Worm (Caenorhabditis elegans) whole organism, L4 larva: ENCODE data around the gene F53H2.1.

Experiments
- F10B5.3 ChIP-seq: sonication (generic microtip); optimal IDR thresholded peaks from 2 replicates; lab custom pipeline; 2016; ENCODE audit warnings: mild to moderate bottlenecking, missing genetic modification characterization, missing compliant biosample characterization
- F26F4.8 ChIP-seq: fragments of 200-800 bp; sonication (Bioruptor generic); conservative IDR thresholded peaks from 2 replicates; pipeline ENCODE4 v1.3.6; 2022; ENCODE audit warnings: missing genetic modification characterization, missing compliant biosample characterization
- F44E2.7 ChIP-seq: fragments of 200-800 bp; sonication (Bioruptor generic); IDR thresholded peaks from 2 replicates; pipeline ENCODE4 v2.1.2; 2022; ENCODE audit warnings: missing genetic modification characterization, missing compliant biosample characterization
- F49E8.2 ChIP-seq: sonication (generic microtip); optimal IDR thresholded peaks from 2 replicates; lab custom pipeline; 2016; ENCODE audit warnings: missing compliant biosample characterization, mild to moderate bottlenecking, missing genetic modification characterization, borderline replicate concordance
- T20F7.1 ChIP-seq: fragments of 200-800 bp; sonication (Bioruptor generic); optimal IDR thresholded peaks from 2 replicates; lab custom pipeline; 2018; ENCODE audit warnings: mild to moderate bottlenecking, missing genetic modification characterization, missing compliant biosample characterization
- Y105C5A.15 ChIP-seq: fragments of 200-800 bp; sonication (Bioruptor generic); IDR thresholded peaks from 2 replicates; pipeline ENCODE4 v1.3.6; 2022; ENCODE audit warnings: missing genetic modification characterization, missing compliant biosample characterization
- Y75B8A.6 ChIP-seq: fragments of 200-800 bp; sonication (Bioruptor generic); IDR thresholded peaks from 2 replicates; pipeline ENCODE4 v1.3.6; 2022; ENCODE audit warnings: missing genetic modification reagents, missing genetic modification characterization, missing compliant biosample characterization
- ZK337.2 ChIP-seq: fragments of 200-800 bp; sonication (Bioruptor generic); IDR thresholded peaks from 2 replicates; pipeline ENCODE4 v1.3.6; 2022; ENCODE audit warnings: missing genetic modification reagents, missing genetic modification characterization, missing compliant biosample characterization
- aly-2 ChIP-seq: sonication (generic microtip); optimal IDR thresholded peaks from 2 replicates; lab custom pipeline; 2018; ENCODE audit warnings: missing biosample characterization, missing genetic modification characterization
- ama-1 ChIP-seq: fragments of 150-350 bp; optimal IDR thresholded peaks from 2 replicates; lab custom pipeline; 2014; ENCODE audit warnings: inconsistent platforms, mixed read lengths
- ceh-28 ChIP-seq: fragments of 150-350 bp; optimal IDR thresholded peaks from 2 replicates; lab custom pipeline; 2014; ENCODE audit warnings: missing biosample characterization, missing genetic modification reagents, missing genetic modification characterization
- ceh-32 ChIP-seq: sonication (generic microtip); optimal IDR thresholded peaks from 2 replicates; lab custom pipeline; 2016; ENCODE audit warnings: mild to moderate bottlenecking, missing genetic modification characterization, missing compliant biosample characterization; ENCODE audit not compliant: poor library complexity
- ceh-44 ChIP-seq: fragments of 200-800 bp; sonication (Bioruptor generic); IDR thresholded peaks from 2 replicates; pipeline ENCODE4 v1.3.6; 2022; ENCODE audit warnings: missing genetic modification reagents, missing genetic modification characterization, missing compliant biosample characterization
- daf-16 ChIP-seq, 3 experiments: sonication (generic microtip); optimal IDR thresholded peaks; 2 replicates each; lab custom pipeline; 2016 to 2017; ENCODE audit warnings: missing genetic modification characterization in 3 of 3, missing genetic modification reagents in 3 of 3, mild to moderate bottlenecking in 2 of 3, missing compliant biosample characterization in 2 of 3, missing biosample characterization in 1 of 3, moderate library complexity in 1 of 3
- dmd-9 ChIP-seq: fragments of 200-800 bp; sonication (Bioruptor generic); IDR thresholded peaks from 2 replicates; pipeline ENCODE4 v1.3.6; 2022; ENCODE audit warnings: missing genetic modification reagents, missing genetic modification characterization, missing compliant biosample characterization
- dpl-1 ChIP-seq: fragments of 150-350 bp; optimal IDR thresholded peaks from 2 replicates; lab custom pipeline; 2014; ENCODE audit warnings: missing biosample characterization, missing genetic modification reagents, missing genetic modification characterization
- dve-1 ChIP-seq: sonication (generic microtip); optimal IDR thresholded peaks from 2 replicates; lab custom pipeline; 2017; ENCODE audit warnings: antibody characterized with exemption, mild to moderate bottlenecking, missing genetic modification characterization, missing compliant biosample characterization; ENCODE audit not compliant: insufficient read depth
- egl-27 ChIP-seq: sonication (generic microtip); optimal IDR thresholded peaks from 3 replicates; lab custom pipeline; 2017; ENCODE audit warnings: missing biosample characterization, missing genetic modification reagents, missing genetic modification characterization
- gei-8 ChIP-seq: fragments of 200-800 bp; sonication (Bioruptor generic); optimal IDR thresholded peaks from 2 replicates; lab custom pipeline; 2018; ENCODE audit warnings: mild to moderate bottlenecking, missing genetic modification characterization, missing compliant biosample characterization
- hlh-11 ChIP-seq: fragments of 200-800 bp; sonication (Bioruptor generic); optimal IDR thresholded peaks from 2 replicates; lab custom pipeline; 2018; ENCODE audit warnings: mild to moderate bottlenecking, missing genetic modification characterization, missing compliant biosample characterization
- hmg-1.1 ChIP-seq: fragments of 200-800 bp; sonication (Bioruptor generic); IDR thresholded peaks from 2 replicates; pipeline ENCODE4 v1.3.6; 2022; ENCODE audit warnings: missing genetic modification reagents, missing genetic modification characterization, missing compliant biosample characterization
- jun-1 ChIP-seq: fragments of 150-350 bp; optimal IDR thresholded peaks from 2 replicates; lab custom pipeline; 2014; ENCODE audit warnings: missing biosample characterization, missing genetic modification reagents, missing genetic modification characterization
- lin-38 ChIP-seq: fragments of 200-800 bp; sonication (Bioruptor generic); IDR thresholded peaks from 2 replicates; pipeline ENCODE4 v1.3.6; 2022; ENCODE audit warnings: missing genetic modification reagents, missing genetic modification characterization, missing compliant biosample characterization
- lin-39 ChIP-seq: fragments of 150-350 bp; optimal IDR thresholded peaks from 2 replicates; lab custom pipeline; 2014; ENCODE audit warnings: missing biosample characterization, missing genetic modification reagents, missing genetic modification characterization
- lir-3 ChIP-seq: sonication (generic microtip); optimal IDR thresholded peaks from 2 replicates; lab custom pipeline; 2016; ENCODE audit warnings: mild to moderate bottlenecking, missing genetic modification characterization, missing compliant biosample characterization
- madf-5 ChIP-seq, 2 experiments: fragments of 200-800 bp; sonication (Bioruptor generic); IDR thresholded peaks; 2 replicates each; pipeline ENCODE4 v1.3.6; 2022; ENCODE audit warnings: missing compliant biosample characterization in 2 of 2, missing genetic modification characterization in 2 of 2
- madf-9 ChIP-seq: fragments of 200-800 bp; sonication (Bioruptor generic); conservative IDR thresholded peaks from 2 replicates; pipeline ENCODE4 v1.3.6; 2022; ENCODE audit warnings: missing genetic modification reagents, missing genetic modification characterization, missing compliant biosample characterization
- mep-1 ChIP-seq: fragments of 150-350 bp; sonication (generic microtip); optimal IDR thresholded peaks from 3 replicates; lab custom pipeline; 2014; ENCODE audit warnings: missing biosample characterization, missing genetic modification characterization
- mxl-2 ChIP-seq: fragments of 200-800 bp; sonication (Bioruptor generic); conservative IDR thresholded peaks from 2 replicates; pipeline ENCODE4 v1.3.6; 2022; ENCODE audit warnings: missing genetic modification reagents, missing genetic modification characterization, missing compliant biosample characterization
- mxl-3 ChIP-seq: fragments of 200-800 bp; sonication (Bioruptor generic); optimal IDR thresholded peaks from 2 replicates; lab custom pipeline; 2018; ENCODE audit warnings: mild to moderate bottlenecking, missing genetic modification characterization, missing compliant biosample characterization
- nhr-10 ChIP-seq: fragments of 150-350 bp; optimal IDR thresholded peaks from 2 replicates; lab custom pipeline; 2014; ENCODE audit warnings: missing biosample characterization, missing genetic modification characterization
- nhr-11 ChIP-seq: fragments of 150-350 bp; optimal IDR thresholded peaks from 2 replicates; lab custom pipeline; 2014; ENCODE audit warnings: missing biosample characterization, missing genetic modification characterization
- nhr-111 ChIP-seq: fragments of 200-800 bp; sonication (Bioruptor generic); optimal IDR thresholded peaks from 2 replicates; lab custom pipeline; 2018; ENCODE audit warnings: mild to moderate bottlenecking, missing genetic modification characterization, missing compliant biosample characterization
- nhr-25 ChIP-seq: sonication (generic microtip); optimal IDR thresholded peaks from 2 replicates; lab custom pipeline; 2017; ENCODE audit warnings: missing genetic modification characterization, mild to moderate bottlenecking, missing compliant biosample characterization, antibody characterized with exemption, moderate library complexity, borderline replicate concordance; ENCODE audit not compliant: insufficient read depth
- nhr-28 ChIP-seq: fragments of 150-350 bp; optimal IDR thresholded peaks from 2 replicates; lab custom pipeline; 2014; ENCODE audit warnings: missing biosample characterization, missing genetic modification characterization
- nhr-41 ChIP-seq: fragments of 200-800 bp; sonication (Bioruptor generic); IDR thresholded peaks from 2 replicates; pipeline ENCODE4 v1.3.6; 2022; ENCODE audit warnings: missing genetic modification reagents, missing genetic modification characterization, missing compliant biosample characterization
- nhr-48 ChIP-seq: sonication (generic microtip); optimal IDR thresholded peaks from 2 replicates; lab custom pipeline; 2016; ENCODE audit warnings: mild to moderate bottlenecking, missing genetic modification characterization, missing compliant biosample characterization
- nhr-6 ChIP-seq: fragments of 150-350 bp; optimal IDR thresholded peaks from 2 replicates; lab custom pipeline; 2014; ENCODE audit warnings: missing biosample characterization, missing genetic modification characterization
- pha-4 ChIP-seq, 2 experiments: fragments of 150-350 bp in 1 of 2; fragments of 200-800 bp in 1 of 2; sonication (Bioruptor generic) in 1 of 2; IDR thresholded peaks in 1 of 2; optimal IDR thresholded peaks in 1 of 2; 2 replicates each; pipeline versions ENCODE4 v1.3.6 to Lab custom; 2014 to 2022; ENCODE audit warnings: missing genetic modification characterization in 2 of 2, missing genetic modification reagents in 2 of 2, missing biosample characterization in 1 of 2, missing compliant biosample characterization in 1 of 2
- php-3 ChIP-seq: fragments of 200-800 bp; sonication (Bioruptor generic); IDR thresholded peaks from 2 replicates; pipeline ENCODE4 v1.3.6; 2022; ENCODE audit warnings: missing genetic modification reagents, missing genetic modification characterization, missing compliant biosample characterization
- pqm-1 ChIP-seq: sonication (generic microtip); optimal IDR thresholded peaks from 2 replicates; lab custom pipeline; 2017; ENCODE audit warnings: missing biosample characterization, missing genetic modification characterization
- rbr-2 ChIP-seq: sonication (generic microtip); optimal IDR thresholded peaks from 2 replicates; lab custom pipeline; 2016; ENCODE audit warnings: missing genotype, missing genetic modification characterization, missing compliant biosample characterization
- saeg-2 ChIP-seq: fragments of 200-800 bp; sonication (Bioruptor generic); IDR thresholded peaks from 2 replicates; pipeline ENCODE4 v1.3.6; 2022; ENCODE audit warnings: missing genetic modification reagents, missing genetic modification characterization, missing compliant biosample characterization
- sdz-12 ChIP-seq: fragments of 200-800 bp; sonication (Bioruptor generic); optimal IDR thresholded peaks from 2 replicates; lab custom pipeline; 2018; ENCODE audit warnings: mild to moderate bottlenecking, missing genetic modification characterization, missing compliant biosample characterization
- set-16 ChIP-seq: fragments of 200-800 bp; sonication (Bioruptor generic); IDR thresholded peaks from 2 replicates; pipeline ENCODE4 v1.3.6; 2022; ENCODE audit warnings: missing genetic modification reagents, missing genetic modification characterization, missing compliant biosample characterization
- skn-1 ChIP-seq: fragments of 150-350 bp; optimal IDR thresholded peaks from 2 replicates; lab custom pipeline; 2014; ENCODE audit warnings: missing biosample characterization, missing genetic modification characterization
- snpc-1.2 ChIP-seq: fragments of 200-800 bp; sonication (Bioruptor generic); IDR thresholded peaks from 2 replicates; pipeline ENCODE4 v1.3.6; 2022; ENCODE audit warnings: missing genetic modification reagents, missing genetic modification characterization, missing compliant biosample characterization
- tag-97 ChIP-seq: fragments of 200-800 bp; sonication (Bioruptor generic); IDR thresholded peaks from 2 replicates; pipeline ENCODE4 v1.3.6; 2022; ENCODE audit warnings: missing genetic modification characterization, missing compliant biosample characterization
- unc-130 ChIP-seq: sonication (generic microtip); optimal IDR thresholded peaks from 2 replicates; lab custom pipeline; 2016; ENCODE audit warnings: missing genetic modification reagents, missing genetic modification characterization, missing compliant biosample characterization
- zag-1 ChIP-seq: fragments of 150-350 bp; optimal IDR thresholded peaks from 2 replicates; lab custom pipeline; 2014; ENCODE audit warnings: missing biosample characterization, missing genetic modification characterization
- ztf-11 ChIP-seq: fragments of 150-350 bp; optimal IDR thresholded peaks from 2 replicates; lab custom pipeline; 2014; ENCODE audit warnings: missing biosample characterization, missing genetic modification characterization

The F53H2.1 gene

ce11 chrV:20417809-20418208, 30.3 kb downstream of the F53H2.1 start (continued):
- TF ChIP-seq ceh-28 (tag; lab: Kevin White, UChicago) = no peak
- no peak for TF ChIP-seq sdz-12 (GFP tag; lab: Kevin White, UChicago)
- no peak for TF ChIP-seq php-3
- peak; percentile 10 for TF ChIP-seq mxl-3 (GFP tag; lab: Kevin White, UChicago)
- no peak for TF ChIP-seq ama-1 (lab: Kevin White, UChicago)
- peak; percentile 31; the same call in 1 of the 2 replicates for TF ChIP-seq set-16 (GFP tag; lab: Robert Waterston, UW)
- TF ChIP-seq F44E2.7 (GFP tag; lab: Robert Waterston, UW) = no peak
- TF ChIP-seq ztf-11 (tag; lab: Kevin White, UChicago) = no peak
- no peak for TF ChIP-seq pqm-1 (tag; lab: Kevin White, UChicago)
- TF ChIP-seq Y75B8A.6 (GFP tag; lab: Robert Waterston, UW) = no peak
- TF ChIP-seq nhr-48 (tag; lab: Kevin White, UChicago) = no peak
- no peak for TF ChIP-seq mxl-2 (GFP tag; lab: Robert Waterston, UW)
- no peak for TF ChIP-seq nhr-41 (GFP tag; lab: Robert Waterston, UW)
- TF ChIP-seq zag-1 = no peak
- TF ChIP-seq hmg-1.1 (GFP tag; lab: Robert Waterston, UW) = no peak; the same call in 1 of the 2 replicates
- TF ChIP-seq nhr-10 (tag; lab: Kevin White, UChicago) = no peak
- no peak for TF ChIP-seq gei-8 (GFP tag; lab: Kevin White, UChicago)
- no peak for TF ChIP-seq Y105C5A.15 (GFP tag; lab: Robert Waterston, UW)
- TF ChIP-seq T20F7.1 (GFP tag; lab: Kevin White, UChicago) = no peak
- no peak for TF ChIP-seq tag-97 (GFP tag; lab: Robert Waterston, UW)
- no peak for TF ChIP-seq ceh-32
- no peak for TF ChIP-seq dmd-9 (GFP tag; lab: Robert Waterston, UW)
- TF ChIP-seq nhr-11 (tag; lab: Kevin White, UChicago) = no peak
- TF ChIP-seq aly-2 (tag; lab: Kevin White, UChicago) = no peak
- TF ChIP-seq nhr-28 (tag; lab: Kevin White, UChicago) = no peak
- TF ChIP-seq lir-3 (tag; lab: Kevin White, UChicago) = no peak
- peak; percentile 32 for TF ChIP-seq dve-1 (tag; lab: Kevin White, UChicago)
- no peak for TF ChIP-seq saeg-2 (GFP tag; lab: Robert Waterston, UW)
- no peak for TF ChIP-seq ZK337.2
- TF ChIP-seq egl-27 (tag; lab: Kevin White, UChicago) = no peak
- peak; percentile 65 for TF ChIP-seq mep-1 (tag; lab: Kevin White, UChicago)
- TF ChIP-seq hlh-11 (tag; lab: Kevin White, UChicago) = peak; percentile 88
- TF ChIP-seq skn-1 (tag; lab: Kevin White, UChicago) = no peak
- TF ChIP-seq daf-16 (GFP tag; optimal IDR thresholded peaks at IDR 0.05; lab: Kevin White, UChicago) = no peak
- TF ChIP-seq daf-16 (tag; optimal IDR thresholded peaks at IDR 0.05; lab: Kevin White, UChicago) = peak; percentile 10
- no peak for TF ChIP-seq unc-130 (GFP tag; lab: Kevin White, UChicago)
- no peak for TF ChIP-seq rbr-2 (tag; lab: Kevin White, UChicago)
- no peak for TF ChIP-seq ceh-44 (GFP tag; lab: Robert Waterston, UW)
- TF ChIP-seq nhr-111 (GFP tag; lab: Kevin White, UChicago) = no peak
- no peak for TF ChIP-seq pha-4 (GFP tag; IDR thresholded peaks at IDR 0.05; lab: Robert Waterston, UW)
- peak; percentile 45 for TF ChIP-seq pha-4 (tag; optimal IDR thresholded peaks at IDR 0.05; lab: Kevin White, UChicago)
- TF ChIP-seq madf-5 (GFP tag; IDR thresholded peaks at IDR 0.05; lab: Robert Waterston, UW) = no peak
- TF ChIP-seq F49E8.2 (tag; lab: Kevin White, UChicago) = no peak
- TF ChIP-seq nhr-25 = no peak
- no peak for TF ChIP-seq dpl-1 (GFP tag; lab: Kevin White, UChicago)
- TF ChIP-seq F26F4.8 (GFP tag; lab: Robert Waterston, UW) = no peak
- TF ChIP-seq lin-38 (GFP tag; lab: Robert Waterston, UW) = no peak
- no peak for TF ChIP-seq F10B5.3
- TF ChIP-seq snpc-1.2 (GFP tag; lab: Robert Waterston, UW) = no peak
- peak; percentile 62 for TF ChIP-seq nhr-6 (tag; lab: Kevin White, UChicago)
- no peak for TF ChIP-seq jun-1 (tag; lab: Kevin White, UChicago)
- no peak for TF ChIP-seq lin-39 (tag; lab: Kevin White, UChicago)
- TF ChIP-seq madf-9 = no peak
